Fruit fly (Drosophila melanogaster): ENCODE results near the gene eIF2D.
A peak's percentile ranks its signal among the peaks of the same experiment; 100 is the strongest.

eIF2D gene

DNA sequence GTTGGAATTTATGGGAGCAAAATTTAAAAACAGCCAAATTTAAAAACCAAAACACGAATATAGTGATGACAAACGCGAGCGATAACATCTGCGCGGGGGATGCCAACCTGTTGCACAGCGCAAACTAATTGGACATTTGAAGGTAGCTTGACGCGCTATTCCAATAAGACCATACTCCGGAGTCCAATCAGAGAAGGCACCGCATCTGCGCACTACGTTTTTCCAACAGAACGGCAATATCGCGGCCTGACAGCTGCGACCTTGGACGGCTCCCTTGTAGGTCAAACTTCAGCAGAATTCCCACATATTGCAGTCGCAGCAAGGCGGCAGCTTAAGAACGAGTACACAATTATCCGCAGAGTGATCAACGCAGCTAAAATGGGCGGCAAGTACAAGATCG lies 3.5 kb downstream of the eIF2D start, which contains the start of the genes CG11882 and Pglym78 (continued):
- TF ChIP-seq vnd (GFP tag; IDR thresholded peaks at IDR 0.05; ENCODE audit: partially characterized antibody): no peak
- TF ChIP-seq CG8478 (optimal IDR thresholded peaks at IDR 0.05): peak; percentile 20
- TF ChIP-seq Atf6 (GFP tag; IDR thresholded peaks at IDR 0.05): peak; percentile 30; the same call in 1 of the 2 replicates
- TF ChIP-seq CG10274 (GFP tag; optimal IDR thresholded peaks at IDR 0.05): no peak
- TF ChIP-seq CG9932 (GFP tag; IDR thresholded peaks at IDR 0.05): peak; percentile 66
- no peak for TF ChIP-seq Oli (tag; optimal IDR thresholded peaks at IDR 0.05)
- TF ChIP-seq mld (GFP tag; IDR thresholded peaks at IDR 0.05; ENCODE audit: partially characterized antibody): no peak
- no peak for TF ChIP-seq CG33557 (GFP tag; optimal IDR thresholded peaks at IDR 0.05)
- TF ChIP-seq tx (GFP tag; optimal IDR thresholded peaks at IDR 0.05): peak; percentile 34
- TF ChIP-seq CG18262 (tag; optimal IDR thresholded peaks at IDR 0.05): no peak
- no peak for TF ChIP-seq ap (GFP tag; IDR thresholded peaks at IDR 0.05)
- TF ChIP-seq gt (GFP tag; IDR thresholded peaks at IDR 0.05): no peak
- TF ChIP-seq CG18599 (GFP tag; optimal IDR thresholded peaks at IDR 0.05): peak; percentile 48
- TF ChIP-seq CG9876 (GFP tag; optimal IDR thresholded peaks at IDR 0.05): peak; percentile 43
- no peak for TF ChIP-seq Sox102F (GFP tag; optimal IDR thresholded peaks at IDR 0.05)
- no peak for TF ChIP-seq slou (GFP tag; optimal IDR thresholded peaks at IDR 0.05)
- peak; percentile 56; the same call in 1 of the 2 replicates for TF ChIP-seq NFAT (GFP tag; IDR thresholded peaks at IDR 0.05)
- TF ChIP-seq CG7271 (tag; optimal IDR thresholded peaks at IDR 0.05): no peak
- no peak for TF ChIP-seq sr (GFP tag; IDR thresholded peaks at IDR 0.05)
- TF ChIP-seq sens (GFP tag): peak; percentile 88
- TF ChIP-seq pfk (GFP tag; optimal IDR thresholded peaks at IDR 0.05): no peak
- TF ChIP-seq Chrac-16 (GFP tag; optimal IDR thresholded peaks at IDR 0.05): peak; percentile 36
- no peak for TF ChIP-seq CG4820 (GFP tag; optimal IDR thresholded peaks at IDR 0.05)
- peak; percentile 19 for TF ChIP-seq CG7786 (GFP tag; optimal IDR thresholded peaks at IDR 0.05)
- TF ChIP-seq bowl (GFP tag; IDR thresholded peaks at IDR 0.05): no peak
- TF ChIP-seq tll (GFP tag; optimal IDR thresholded peaks at IDR 0.05): peak in 1 of 2 experiments; percentile 39
- no peak for TF ChIP-seq cg (GFP tag; optimal IDR thresholded peaks at IDR 0.05)
- TF ChIP-seq hkb (optimal IDR thresholded peaks at IDR 0.05): no peak
- no peak; the same call in 1 of the 2 replicates for TF ChIP-seq hkb (GFP tag; IDR thresholded peaks at IDR 0.05)
- TF ChIP-seq CG13894 (tag; optimal IDR thresholded peaks at IDR 0.05): peak; percentile 74
- TF ChIP-seq zen2 (GFP tag; IDR thresholded peaks at IDR 0.05; ENCODE audit: partially characterized antibody): peak; percentile 34; the same call in 1 of the 3 replicates
- peak; percentile 89 for TF ChIP-seq CG12659 (GFP tag; optimal IDR thresholded peaks at IDR 0.05)
- TF ChIP-seq Hr3 (GFP tag; optimal IDR thresholded peaks at IDR 0.05): peak; percentile 81
- TF ChIP-seq hb (GFP tag; IDR thresholded peaks at IDR 0.05; ENCODE audit: partially characterized antibody): no peak
- peak; percentile 64 for TF ChIP-seq ttk (GFP tag; IDR thresholded peaks at IDR 0.05)
- TF ChIP-seq Deaf1 (tag; optimal IDR thresholded peaks at IDR 0.05): no peak
- no peak for TF ChIP-seq Trl (optimal IDR thresholded peaks at IDR 0.05)
- peak; percentile 64 for TF ChIP-seq Trl (GFP tag; optimal IDR thresholded peaks at IDR 0.05)
- no peak for TF ChIP-seq klu (GFP tag; IDR thresholded peaks at IDR 0.05)
- no peak for TF ChIP-seq CG17568 (GFP tag; optimal IDR thresholded peaks at IDR 0.05)
- TF ChIP-seq D19B (GFP tag; optimal IDR thresholded peaks at IDR 0.05): no peak
- TF ChIP-seq CG11085 (GFP tag; IDR thresholded peaks at IDR 0.05): no peak
- peak; percentile 55; the same call in 1 of the 2 replicates for TF ChIP-seq bbx (GFP tag; IDR thresholded peaks at IDR 0.05; ENCODE audit: partially characterized antibody)
- peak; percentile 6 for TF ChIP-seq CG9727 (GFP tag; optimal IDR thresholded peaks at IDR 0.05)
- TF ChIP-seq Hand (GFP tag; optimal IDR thresholded peaks at IDR 0.05): no peak
- TF ChIP-seq Dref (GFP tag; IDR thresholded peaks at IDR 0.05): peak; percentile 81
- TF ChIP-seq corto (GFP tag; optimal IDR thresholded peaks at IDR 0.05): no peak
- no peak for TF ChIP-seq CG31365 (tag; optimal IDR thresholded peaks at IDR 0.05)
- no peak for TF ChIP-seq lov (optimal IDR thresholded peaks at IDR 0.05)
- no peak for TF ChIP-seq lov (GFP tag; IDR thresholded peaks at IDR 0.05)
- no peak for TF ChIP-seq lbe (GFP tag; optimal IDR thresholded peaks at IDR 0.05)
- TF ChIP-seq Nf-YA (GFP tag; IDR thresholded peaks at IDR 0.05): no peak
- no peak for TF ChIP-seq br (optimal IDR thresholded peaks at IDR 0.05)

Data from whole organism, embryonic.